Worm (Caenorhabditis elegans) whole organism, L3 larva: ENCODE data around the gene C02E7.10.

Source experiments
- R02D3.7 ChIP-seq: fragments of 150-350 bp; optimal IDR thresholded peaks from 2 replicates; lab custom pipeline; 2014; ENCODE audit warnings: missing biosample characterization, missing genetic modification characterization
- ZK546.5 ChIP-seq: sonication (generic microtip); optimal IDR thresholded peaks from 2 replicates; lab custom pipeline; 2017; ENCODE audit warnings: missing biosample characterization, missing genetic modification characterization
- ama-1 ChIP-seq: fragments of 150-350 bp; optimal IDR thresholded peaks from 2 replicates; lab custom pipeline; 2018
- ceh-82 ChIP-seq: fragments of 150-350 bp; optimal IDR thresholded peaks from 2 replicates; lab custom pipeline; 2014; ENCODE audit warnings: missing biosample characterization, missing genetic modification characterization
- ceh-9 ChIP-seq: sonication (generic microtip); optimal IDR thresholded peaks from 2 replicates; lab custom pipeline; 2018; ENCODE audit warnings: missing biosample characterization, missing genetic modification characterization
- daf-12 ChIP-seq: fragments of 150-350 bp; optimal IDR thresholded peaks from 2 replicates; lab custom pipeline; 2014; ENCODE audit warnings: missing biosample characterization, missing genetic modification reagents, missing genetic modification characterization
- egl-27 ChIP-seq: sonication (generic microtip); optimal IDR thresholded peaks from 4 replicates; lab custom pipeline; 2017; ENCODE audit warnings: missing biosample characterization, missing genetic modification reagents, missing genetic modification characterization
- egl-5 ChIP-seq: fragments of 150-350 bp; optimal IDR thresholded peaks from 2 replicates; lab custom pipeline; 2017; ENCODE audit warnings: missing biosample characterization, missing genetic modification reagents, missing genetic modification characterization, inconsistent platforms
- elt-1 ChIP-seq: fragments of 150-350 bp; optimal IDR thresholded peaks from 2 replicates; lab custom pipeline; 2014; ENCODE audit warnings: missing biosample characterization, missing genetic modification characterization
- elt-2 ChIP-seq: sonication (generic microtip); optimal IDR thresholded peaks from 2 replicates; lab custom pipeline; 2016; ENCODE audit warnings: missing genetic modification reagents, mild to moderate bottlenecking, missing genetic modification characterization, missing compliant biosample characterization
- elt-3 ChIP-seq, 3 experiments: fragments of 150-350 bp in 1 of 3; sonication (generic microtip) in 2 of 3; optimal IDR thresholded peaks; 2 replicates in 2 of 3; 4 replicates in 1 of 3; lab custom pipeline; 2014 to 2017; ENCODE audit warnings: missing biosample characterization in 3 of 3, missing genetic modification characterization in 3 of 3
- fos-1 ChIP-seq: fragments of 150-350 bp; optimal IDR thresholded peaks from 2 replicates; lab custom pipeline; 2014; ENCODE audit warnings: missing biosample characterization, missing genetic modification characterization
- hmg-11 ChIP-seq: sonication (generic microtip); optimal IDR thresholded peaks from 2 replicates; lab custom pipeline; 2016; ENCODE audit warnings: missing genetic modification characterization, missing compliant biosample characterization
- lin-39 ChIP-seq: fragments of 150-350 bp; optimal IDR thresholded peaks from 2 replicates; lab custom pipeline; 2018; ENCODE audit warnings: missing biosample characterization, missing genetic modification reagents, missing genetic modification characterization
- lsy-12 ChIP-seq: sonication (generic microtip); optimal IDR thresholded peaks from 2 replicates; lab custom pipeline; 2016; ENCODE audit warnings: mild to moderate bottlenecking, missing genetic modification characterization, missing compliant biosample characterization
- mdl-1 ChIP-seq: fragments of 150-350 bp; optimal IDR thresholded peaks from 2 replicates; lab custom pipeline; 2014; ENCODE audit warnings: missing biosample characterization, missing genetic modification characterization
- mml-1 ChIP-seq: fragments of 150-350 bp; sonication (generic microtip); optimal IDR thresholded peaks from 3 replicates; lab custom pipeline; 2014; ENCODE audit warnings: missing biosample characterization, missing genetic modification characterization
- nfya-1 ChIP-seq: sonication (generic microtip); optimal IDR thresholded peaks from 2 replicates; lab custom pipeline; 2017; ENCODE audit warnings: missing genetic modification characterization, mild to moderate bottlenecking, missing compliant biosample characterization, antibody characterized with exemption, moderate library complexity; ENCODE audit not compliant: insufficient read depth
- nhr-11 ChIP-seq: fragments of 150-350 bp; optimal IDR thresholded peaks from 2 replicates; lab custom pipeline; 2014; ENCODE audit warnings: missing biosample characterization, missing genetic modification characterization
- nhr-23 ChIP-seq: fragments of 150-350 bp; optimal IDR thresholded peaks from 2 replicates; lab custom pipeline; 2014; ENCODE audit warnings: missing biosample characterization, missing genetic modification reagents, missing genetic modification characterization
- nhr-237 ChIP-seq: fragments of 150-350 bp; optimal IDR thresholded peaks from 2 replicates; lab custom pipeline; 2014; ENCODE audit warnings: missing biosample characterization, missing genetic modification characterization
- nhr-25 ChIP-seq: sonication (generic microtip); optimal IDR thresholded peaks from 2 replicates; lab custom pipeline; 2017; ENCODE audit warnings: missing biosample characterization, missing genetic modification characterization
- nhr-28 ChIP-seq: fragments of 150-350 bp; optimal IDR thresholded peaks from 2 replicates; lab custom pipeline; 2014; ENCODE audit warnings: missing biosample characterization, missing genetic modification characterization
- nhr-43 ChIP-seq: sonication (generic microtip); optimal IDR thresholded peaks from 2 replicates; lab custom pipeline; 2016; ENCODE audit warnings: mild to moderate bottlenecking, missing genetic modification characterization, missing compliant biosample characterization; ENCODE audit not compliant: poor library complexity, severe bottlenecking
- nhr-67 ChIP-seq: fragments of 150-350 bp; optimal IDR thresholded peaks from 2 replicates; lab custom pipeline; 2014; ENCODE audit warnings: missing biosample characterization, missing genetic modification characterization
- pha-4 ChIP-seq: fragments of 150-350 bp; optimal IDR thresholded peaks from 2 replicates; lab custom pipeline; 2014; ENCODE audit warnings: missing biosample characterization, missing genetic modification reagents, missing genetic modification characterization
- pqm-1 ChIP-seq: fragments of 150-350 bp; optimal IDR thresholded peaks from 2 replicates; lab custom pipeline; 2017; ENCODE audit warnings: missing biosample characterization, missing genetic modification characterization, inconsistent platforms
- skn-1 ChIP-seq: fragments of 150-350 bp; optimal IDR thresholded peaks from 2 replicates; lab custom pipeline; 2014; ENCODE audit warnings: missing biosample characterization, missing genetic modification characterization
- tbx-2 ChIP-seq: sonication (generic microtip); optimal IDR thresholded peaks from 2 replicates; lab custom pipeline; 2016; ENCODE audit warnings: mild to moderate bottlenecking, missing genetic modification characterization, missing compliant biosample characterization
- unc-62 ChIP-seq: fragments of 150-350 bp; sonication (generic microtip); optimal IDR thresholded peaks from 4 replicates; lab custom pipeline; 2014; ENCODE audit warnings: missing biosample characterization, missing genetic modification reagents, missing genetic modification characterization
- zag-1 ChIP-seq: fragments of 150-350 bp; optimal IDR thresholded peaks from 2 replicates; lab custom pipeline; 2014; ENCODE audit warnings: missing biosample characterization, missing genetic modification characterization
- ztf-11 ChIP-seq: fragments of 150-350 bp; optimal IDR thresholded peaks from 2 replicates; lab custom pipeline; 2014; ENCODE audit warnings: missing biosample characterization, missing genetic modification characterization
- ztf-4 ChIP-seq: fragments of 150-350 bp; optimal IDR thresholded peaks from 2 replicates; lab custom pipeline; 2014; ENCODE audit warnings: missing biosample characterization, missing genetic modification characterization

Gene C02E7.10

ce11 chrV:4965790-4966189, 32.9 kb upstream of the C02E7.10 start:
- TF ChIP-seq hmg-11 (tag; lab: Kevin White, UChicago) (peak; percentile 15), nhr-23 (tag; lab: Kevin White, UChicago) (peak; percentile 38), unc-62 (no peak), nfya-1 (tag; lab: Kevin White, UChicago) (peak; percentile 55), elt-1 (peak; percentile 80), egl-5 (tag; lab: Kevin White, UChicago) (no peak)

ce11 chrV:4964671-4965420, 32.0 kb upstream of the C02E7.10 start:
- TF ChIP-seq egl-27 (no peak), nhr-23 (tag; lab: Kevin White, UChicago) (no peak), ztf-11 (tag; lab: Kevin White, UChicago) (no peak), pqm-1 (peak; percentile 5), nhr-11 (no peak), pha-4 (peak; percentile 78), mdl-1 (tag; lab: Kevin White, UChicago) (no peak), skn-1 (tag; lab: Kevin White, UChicago) (peak; percentile 86), R02D3.7 (tag; lab: Kevin White, UChicago) (no peak), fos-1 (no peak), mml-1 (tag; lab: Kevin White, UChicago) (no peak), tbx-2 (tag; lab: Kevin White, UChicago) (no peak), nhr-237 (tag; lab: Kevin White, UChicago) (no peak), elt-3 (tag; optimal IDR thresholded peaks at IDR 0.05; lab: Kevin White, UChicago) (no peak), elt-2 (peak; percentile 85), ceh-82 (tag; lab: Kevin White, UChicago) (no peak), ztf-4 (tag; lab: Kevin White, UChicago) (no peak), lsy-12 (tag; lab: Kevin White, UChicago) (no peak), zag-1 (tag; lab: Kevin White, UChicago) (no peak)
- TF ChIP-seq, all 47 proteins: peak for 4

ce11 chrV:4964020-4964635, 31.3 kb upstream of the C02E7.10 start:
- TF ChIP-seq nhr-25 (tag; lab: Kevin White, UChicago) (no peak), nhr-11 (no peak), nhr-43 (tag; lab: Kevin White, UChicago) (no peak), R02D3.7 (tag; lab: Kevin White, UChicago) (no peak), daf-12 (tag; lab: Kevin White, UChicago) (no peak), ama-1 (lab: Kevin White, UChicago) (peak; percentile 57), nhr-23 (tag; lab: Kevin White, UChicago) (no peak), egl-27 (no peak), ZK546.5 (tag; lab: Kevin White, UChicago) (no peak)

- TF ChIP-seq R02D3.7 (tag; lab: Kevin White, UChicago) (no peak), elt-3 (tag; optimal IDR thresholded peaks at IDR 0.05; lab: Kevin White, UChicago) (no peak), ceh-9 (no peak), nhr-237 (tag; lab: Kevin White, UChicago) (no peak), fos-1 (no peak), nhr-67 (no peak)
Measured at ce11 chrV:4963606-4964005, 30.8 kb upstream of the C02E7.10 start.

ce11 chrV:4962968-4963367, 30.1 kb upstream of the C02E7.10 start, which contains the start of gene tam-1:
tam-1 (minus strand) TSS chrV:4963102.
- TF ChIP-seq hmg-11 (tag; lab: Kevin White, UChicago) (peak; percentile 5), egl-5 (tag; lab: Kevin White, UChicago) (peak; percentile 75), lin-39 (tag; lab: Kevin White, UChicago) (peak; percentile 11), mdl-1 (tag; lab: Kevin White, UChicago) (no peak), nhr-28 (tag; lab: Kevin White, UChicago) (no peak), pha-4 (peak; percentile 32)
